Worm (Caenorhabditis elegans) whole organism, L1 larva: ENCODE results near the gene ttr-42.
A peak's percentile ranks its signal among the peaks of the same experiment; 100 is the strongest.

ENCODE experiments used
- C04F5.9 ChIP-seq: sonication (generic microtip); optimal IDR thresholded peaks from 2 replicates; lab custom pipeline; 2016; ENCODE audit warnings: missing genetic modification characterization, missing compliant biosample characterization
- C34B4.2 ChIP-seq: sonication (generic microtip); optimal IDR thresholded peaks from 2 replicates; lab custom pipeline; 2017; ENCODE audit warnings: mild to moderate bottlenecking, missing genetic modification characterization, missing compliant biosample characterization
- F16B12.6 ChIP-seq: fragments of 150-350 bp; optimal IDR thresholded peaks from 2 replicates; lab custom pipeline; 2014; ENCODE audit warnings: missing biosample characterization, missing genetic modification characterization
- aha-1 ChIP-seq: fragments of 150-350 bp; optimal IDR thresholded peaks from 2 replicates; lab custom pipeline; 2014; ENCODE audit warnings: missing biosample characterization, missing genetic modification characterization
- alr-1 ChIP-seq: fragments of 200-800 bp; sonication (Bioruptor generic); optimal IDR thresholded peaks from 2 replicates; lab custom pipeline; 2018; ENCODE audit warnings: borderline replicate concordance, mild to moderate bottlenecking, missing genetic modification characterization, missing compliant biosample characterization
- aly-2 ChIP-seq: fragments of 150-350 bp; optimal IDR thresholded peaks from 2 replicates; lab custom pipeline; 2014; ENCODE audit warnings: missing biosample characterization, missing genetic modification characterization
- blmp-1 ChIP-seq: fragments of 150-350 bp; optimal IDR thresholded peaks from 2 replicates; lab custom pipeline; 2014; ENCODE audit warnings: missing biosample characterization, missing genetic modification characterization
- ceh-82 ChIP-seq, 3 experiments: fragments of 150-350 bp in 1 of 3; sonication (generic microtip) in 2 of 3; optimal IDR thresholded peaks; 2 replicates each; lab custom pipeline; 2014 to 2017; ENCODE audit warnings: missing biosample characterization in 3 of 3, missing genetic modification characterization in 3 of 3
- ceh-88 ChIP-seq: fragments of 200-800 bp; sonication (Bioruptor generic); IDR thresholded peaks from 2 replicates; pipeline ENCODE4 v1.3.6; 2022; ENCODE audit warnings: missing genetic modification characterization, missing compliant biosample characterization
- ces-1 ChIP-seq: fragments of 150-350 bp; optimal IDR thresholded peaks from 2 replicates; lab custom pipeline; 2014; ENCODE audit warnings: missing biosample characterization, missing genetic modification reagents, missing genetic modification characterization
- dpl-1 ChIP-seq, 3 experiments: fragments of 150-350 bp in 2 of 3; sonication (generic microtip) in 1 of 3; optimal IDR thresholded peaks; 2 replicates each; lab custom pipeline; 2014 to 2017; ENCODE audit warnings: missing biosample characterization in 3 of 3, missing genetic modification characterization in 3 of 3, missing genetic modification reagents in 3 of 3
- efl-1 ChIP-seq, 4 experiments: fragments of 150-350 bp; optimal IDR thresholded peaks in 3 of 4; peaks in 1 of 4; 1 replicate in 1 of 4; 2 replicates in 3 of 4; lab custom pipeline; 2014; ENCODE audit warnings: missing biosample characterization in 2 of 4, missing genetic modification characterization in 2 of 4, missing genetic modification reagents in 2 of 4
- egl-13 ChIP-seq: sonication (generic microtip); optimal IDR thresholded peaks from 2 replicates; lab custom pipeline; 2016; ENCODE audit warnings: missing genotype, missing genetic modification reagents, missing genetic modification characterization, missing compliant biosample characterization
- egl-27 ChIP-seq, 2 experiments: fragments of 150-350 bp in 1 of 2; sonication (generic microtip); optimal IDR thresholded peaks; 3 replicates each; lab custom pipeline; 2017 to 2018; ENCODE audit warnings: missing biosample characterization in 2 of 2, missing genetic modification characterization in 2 of 2, missing genetic modification reagents in 2 of 2
- ets-5 ChIP-seq: fragments of 200-800 bp; sonication (Bioruptor generic); IDR thresholded peaks from 2 replicates; pipeline ENCODE4 v1.3.6; 2022; ENCODE audit warnings: missing genetic modification characterization, missing compliant biosample characterization
- fkh-10 ChIP-seq: sonication (generic microtip); optimal IDR thresholded peaks from 2 replicates; lab custom pipeline; 2017; ENCODE audit warnings: missing biosample characterization, missing genetic modification reagents, missing genetic modification characterization
- fkh-4 ChIP-seq: sonication (generic microtip); optimal IDR thresholded peaks from 2 replicates; lab custom pipeline; 2016; ENCODE audit warnings: missing compliant biosample characterization, missing genetic modification characterization, borderline replicate concordance
- fkh-8 ChIP-seq: sonication (generic microtip); optimal IDR thresholded peaks from 2 replicates; lab custom pipeline; 2016; ENCODE audit warnings: mild to moderate bottlenecking, missing genetic modification characterization, missing compliant biosample characterization
- hlh-17 ChIP-seq: fragments of 200-800 bp; sonication (Bioruptor generic); optimal IDR thresholded peaks from 2 replicates; lab custom pipeline; 2018; ENCODE audit warnings: missing genetic modification characterization, mild to moderate bottlenecking, missing compliant biosample characterization, moderate library complexity, borderline replicate concordance
- hlh-4 ChIP-seq: sonication (generic microtip); optimal IDR thresholded peaks from 2 replicates; lab custom pipeline; 2016; ENCODE audit warnings: mild to moderate bottlenecking, missing genetic modification characterization, missing compliant biosample characterization
- isw-1 ChIP-seq: fragments of 200-800 bp; sonication (Bioruptor generic); IDR thresholded peaks from 2 replicates; pipeline ENCODE4 v1.3.6; 2022; ENCODE audit warnings: missing genetic modification characterization, missing compliant biosample characterization
- lin-39 ChIP-seq: fragments of 150-350 bp; optimal IDR thresholded peaks from 2 replicates; lab custom pipeline; 2014; ENCODE audit warnings: missing biosample characterization, missing genetic modification reagents, missing genetic modification characterization
- lir-3 ChIP-seq: sonication (generic microtip); optimal IDR thresholded peaks from 2 replicates; lab custom pipeline; 2016; ENCODE audit warnings: mild to moderate bottlenecking, missing genetic modification characterization, moderate library complexity, missing compliant biosample characterization; ENCODE audit not compliant: poor library complexity
- mdl-1 ChIP-seq, 2 experiments: fragments of 150-350 bp; optimal IDR thresholded peaks; 2 replicates each; lab custom pipeline; 2014 to 2017; ENCODE audit warnings: missing biosample characterization in 2 of 2, missing genetic modification characterization in 2 of 2, inconsistent platforms in 1 of 2
- nhr-11 ChIP-seq: fragments of 150-350 bp; optimal IDR thresholded peaks from 2 replicates; lab custom pipeline; 2014; ENCODE audit warnings: missing biosample characterization, missing genetic modification characterization
- nhr-19 ChIP-seq: fragments of 200-800 bp; sonication (Bioruptor generic); conservative IDR thresholded peaks from 2 replicates; pipeline ENCODE4 v1.3.6; 2022; ENCODE audit warnings: missing genetic modification characterization, missing compliant biosample characterization
- nhr-28 ChIP-seq: fragments of 150-350 bp; optimal IDR thresholded peaks from 2 replicates; lab custom pipeline; 2014; ENCODE audit warnings: missing biosample characterization, missing genetic modification characterization
- nhr-47 ChIP-seq: sonication (generic microtip); optimal IDR thresholded peaks from 2 replicates; lab custom pipeline; 2016; ENCODE audit warnings: mild to moderate bottlenecking, missing genetic modification characterization, moderate library complexity, missing compliant biosample characterization
- nhr-76 ChIP-seq: sonication (generic microtip); optimal IDR thresholded peaks from 2 replicates; lab custom pipeline; 2017; ENCODE audit warnings: missing biosample characterization, missing genetic modification characterization
- nhr-84 ChIP-seq: sonication (generic microtip); optimal IDR thresholded peaks from 2 replicates; lab custom pipeline; 2017; ENCODE audit warnings: missing biosample characterization, missing genetic modification characterization
- pag-3 ChIP-seq: sonication (generic microtip); optimal IDR thresholded peaks from 2 replicates; lab custom pipeline; 2017; ENCODE audit warnings: missing genetic modification characterization, mild to moderate bottlenecking, missing compliant biosample characterization, antibody characterized with exemption, borderline replicate concordance; ENCODE audit not compliant: insufficient read depth
- rnt-1 ChIP-seq: sonication (generic microtip); optimal IDR thresholded peaks from 2 replicates; lab custom pipeline; 2016; ENCODE audit warnings: mild to moderate bottlenecking, missing genetic modification characterization, moderate library complexity, missing compliant biosample characterization
- skn-1 ChIP-seq: fragments of 150-350 bp; optimal IDR thresholded peaks from 2 replicates; lab custom pipeline; 2014; ENCODE audit warnings: missing biosample characterization, missing genetic modification characterization
- snu-23 ChIP-seq: sonication (generic microtip); optimal IDR thresholded peaks from 2 replicates; lab custom pipeline; 2016; ENCODE audit warnings: missing genetic modification characterization, missing compliant biosample characterization
- sox-4 ChIP-seq: sonication (generic microtip); optimal IDR thresholded peaks from 2 replicates; lab custom pipeline; 2016; ENCODE audit warnings: missing genetic modification characterization, missing compliant biosample characterization
- sptf-1 ChIP-seq: fragments of 150-350 bp; optimal IDR thresholded peaks from 2 replicates; lab custom pipeline; 2014; ENCODE audit warnings: missing biosample characterization, missing genetic modification characterization
- sup-37 ChIP-seq: fragments of 200-800 bp; sonication (Bioruptor generic); optimal IDR thresholded peaks from 2 replicates; lab custom pipeline; 2018; ENCODE audit warnings: mild to moderate bottlenecking, missing genetic modification characterization, missing compliant biosample characterization
- swsn-7 ChIP-seq: sonication (generic microtip); optimal IDR thresholded peaks from 2 replicates; lab custom pipeline; 2016; ENCODE audit warnings: missing genetic modification characterization, missing compliant biosample characterization
- unc-130 ChIP-seq: fragments of 150-350 bp; optimal IDR thresholded peaks from 2 replicates; lab custom pipeline; 2017; ENCODE audit warnings: missing biosample characterization, missing genetic modification characterization, inconsistent platforms
- unc-98 ChIP-seq: fragments of 200-800 bp; sonication (Bioruptor generic); IDR thresholded peaks from 2 replicates; pipeline ENCODE4 v1.3.6; 2022; ENCODE audit warnings: missing genetic modification characterization, missing compliant biosample characterization
- xbp-1 ChIP-seq: sonication (generic microtip); optimal IDR thresholded peaks from 2 replicates; lab custom pipeline; 2016; ENCODE audit warnings: missing genetic modification characterization, missing compliant biosample characterization
- zag-1 ChIP-seq: fragments of 150-350 bp; optimal IDR thresholded peaks from 2 replicates; lab custom pipeline; 2014; ENCODE audit warnings: missing biosample characterization, missing genetic modification characterization
- ztf-11 ChIP-seq, 2 experiments: sonication (generic microtip); optimal IDR thresholded peaks; 2 replicates each; lab custom pipeline; 2016 to 2017; ENCODE audit warnings: missing genetic modification characterization in 2 of 2, missing biosample characterization in 1 of 2, missing compliant biosample characterization in 1 of 2
- ztf-4 ChIP-seq: fragments of 150-350 bp; optimal IDR thresholded peaks from 2 replicates; lab custom pipeline; 2014; ENCODE audit warnings: missing biosample characterization, missing genetic modification characterization

The ttr-42 gene

ce11 chrX:2604358-2605016 is 26.9 kb downstream of the ttr-42 start (continued):
- TF ChIP-seq snu-23, result no peak
- no peak for TF ChIP-seq hlh-4 (tag; lab: Kevin White, UChicago)
- TF ChIP-seq C04F5.9 (tag; lab: Kevin White, UChicago), result no peak
- no peak for TF ChIP-seq aly-2 (tag; lab: Kevin White, UChicago)
- TF ChIP-seq nhr-28 (tag; lab: Kevin White, UChicago), result no peak
- TF ChIP-seq ces-1 (GFP tag; lab: Kevin White, UChicago), result no peak
- TF ChIP-seq fkh-8 (tag; lab: Kevin White, UChicago), result peak; percentile 10
- peak; percentile 39 for TF ChIP-seq fkh-4 (tag; lab: Kevin White, UChicago)
- no peak for TF ChIP-seq skn-1
- TF ChIP-seq egl-13 (tag; lab: Kevin White, UChicago), result peak; percentile 29
- TF ChIP-seq ceh-88 (GFP tag; lab: Robert Waterston, UW), result 0 out of 2 replicates have a peak, but pooled peaks have one; percentile 13
- no peak for TF ChIP-seq unc-130 (tag; lab: Kevin White, UChicago)
- TF ChIP-seq nhr-47 (tag; lab: Kevin White, UChicago), result peak; percentile 55
- no peak for TF ChIP-seq rnt-1 (tag; lab: Kevin White, UChicago)
- TF ChIP-seq ztf-4 (tag; lab: Kevin White, UChicago), result no peak
- TF ChIP-seq nhr-11 (tag; lab: Kevin White, UChicago), result peak; percentile 31
- TF ChIP-seq ztf-11 (tag; optimal IDR thresholded peaks at IDR 0.05; lab: Kevin White, UChicago), result no peak
- 0 out of 2 replicates have a peak, but pooled peaks have one; percentile 11 for TF ChIP-seq nhr-19

DNA sequence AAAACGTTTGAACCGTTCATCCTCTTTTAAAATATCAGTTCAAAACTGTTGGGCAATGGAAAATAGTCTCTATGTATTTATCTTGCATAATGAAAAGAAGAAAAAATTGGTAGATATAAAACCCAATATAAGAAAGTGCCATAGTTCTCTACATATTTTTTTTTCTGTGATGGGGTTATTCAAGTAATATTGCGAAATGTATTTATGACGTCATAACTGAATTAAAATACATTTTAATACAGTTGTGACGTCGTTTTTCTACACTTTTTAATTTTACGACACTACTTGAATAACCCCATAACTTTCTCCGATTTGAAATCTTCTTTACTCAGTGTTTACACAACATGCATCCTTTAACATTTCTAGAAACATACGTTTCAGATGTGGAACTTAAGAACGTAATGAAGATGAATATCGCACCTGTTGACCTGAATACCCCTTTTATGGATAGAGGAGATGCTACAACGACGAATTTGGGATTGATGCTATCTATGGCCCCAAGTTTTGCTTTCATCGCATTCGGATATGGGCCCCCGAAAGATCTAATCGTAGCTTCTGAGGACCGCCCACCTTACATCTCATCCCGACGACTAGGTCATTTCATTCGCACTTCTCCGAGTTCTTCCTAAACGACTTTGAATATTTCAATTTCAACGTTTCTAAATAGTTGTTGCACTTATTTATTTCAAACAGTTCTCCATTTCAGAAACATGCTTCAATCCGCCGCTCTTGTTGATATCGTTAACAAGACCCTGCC is 30.2 kb downstream of the ttr-42 start, which contains the start of gene T03G6.1:
Gene T03G6.1 (plus strand): TSS at position 707 of the 757 bp plus-strand sequence.
- TF ChIP-seq blmp-1 (tag; lab: Kevin White, UChicago) (peak; percentile 50), nhr-76 (no peak)

ce11 chrX:2613077-2613476 is 35.5 kb downstream of the ttr-42 start:
- TF ChIP-seq pag-3 (no peak), skn-1 (peak; percentile 91), nhr-11 (tag; lab: Kevin White, UChicago) (no peak), zag-1 (tag; lab: Kevin White, UChicago) (no peak), ceh-88 (GFP tag; lab: Robert Waterston, UW) (peak; percentile 56; the same call in 1 of the 2 replicates), egl-27 (tag; optimal IDR thresholded peaks at IDR 0.05; lab: Kevin White, UChicago) (no peak), alr-1 (tag; lab: Kevin White, UChicago) (no peak), lir-3 (tag; lab: Kevin White, UChicago) (peak; percentile 49), rnt-1 (tag; lab: Kevin White, UChicago) (peak; percentile 63), efl-1 (optimal IDR thresholded peaks at IDR 0.05; lab: Kevin White, UChicago) (peak; percentile 1 to 21), efl-1 (GFP tag; optimal IDR thresholded peaks at IDR 0.05 in 1 of 2; lab: Kevin White, UChicago) (peak in 1 of 2 experiments; percentile 93), sox-4 (tag; lab: Kevin White, UChicago) (peak; percentile 15), sptf-1 (tag; lab: Kevin White, UChicago) (no peak), unc-98 (GFP tag; lab: Robert Waterston, UW) (no peak), C34B4.2 (tag; lab: Kevin White, UChicago) (no peak), lin-39 (tag; lab: Kevin White, UChicago) (no peak), mdl-1 (tag; optimal IDR thresholded peaks at IDR 0.05; lab: Kevin White, UChicago) (peak in 1 of 2 experiments; percentile 67), ets-5 (GFP tag; lab: Robert Waterston, UW) (no peak), swsn-7 (tag; lab: Kevin White, UChicago) (peak; percentile 72), sup-37 (GFP tag; lab: Kevin White, UChicago) (no peak), fkh-10 (GFP tag; lab: Kevin White, UChicago) (no peak), hlh-17 (GFP tag; lab: Kevin White, UChicago) (no peak), nhr-84 (no peak), ceh-82 (tag; optimal IDR thresholded peaks at IDR 0.05; lab: Kevin White, UChicago) (peak; percentile 11 to 60 (median 54)), hlh-4 (tag; lab: Kevin White, UChicago) (no peak), xbp-1 (tag; lab: Kevin White, UChicago) (peak; percentile 56), C04F5.9 (tag; lab: Kevin White, UChicago) (no peak), ztf-4 (tag; lab: Kevin White, UChicago) (no peak), aha-1 (tag; lab: Kevin White, UChicago) (no peak), isw-1 (GFP tag; lab: Robert Waterston, UW) (no peak), dpl-1 (GFP tag; optimal IDR thresholded peaks at IDR 0.05; lab: Kevin White, UChicago) (peak in 1 of 3 experiments; percentile 22), F16B12.6 (no peak), ces-1 (GFP tag; lab: Kevin White, UChicago) (no peak)
